Worm (Caenorhabditis elegans) whole organism, L2 larva: ENCODE results near the gene srbc-58.
A peak's percentile ranks its signal among the peaks of the same experiment; 100 is the strongest.

Experiments
- alr-1 ChIP-seq: fragments of 150-350 bp; optimal IDR thresholded peaks from 2 replicates; lab custom pipeline; 2014; ENCODE audit warnings: missing biosample characterization, missing genetic modification characterization
- lin-13 ChIP-seq: fragments of 150-350 bp; optimal IDR thresholded peaks from 2 replicates; lab custom pipeline; 2014; ENCODE audit warnings: missing biosample characterization, missing genetic modification reagents, missing genetic modification characterization
- mab-5 ChIP-seq: fragments of 150-350 bp; optimal IDR thresholded peaks from 2 replicates; lab custom pipeline; 2014; ENCODE audit warnings: missing biosample characterization, missing genetic modification characterization
- mdl-1 ChIP-seq, 2 experiments: fragments of 150-350 bp in 1 of 2; sonication (generic microtip) in 1 of 2; optimal IDR thresholded peaks; 2 replicates each; lab custom pipeline; 2017; ENCODE audit warnings: missing biosample characterization in 2 of 2, missing genetic modification characterization in 2 of 2
- nhr-10 ChIP-seq: sonication (generic microtip); optimal IDR thresholded peaks from 2 replicates; lab custom pipeline; 2017; ENCODE audit warnings: missing biosample characterization, missing genetic modification characterization
- nhr-25 ChIP-seq: fragments of 150-350 bp; sonication (generic microtip); optimal IDR thresholded peaks from 3 replicates; lab custom pipeline; 2014; ENCODE audit warnings: missing biosample characterization, missing genetic modification characterization
- nhr-77 ChIP-seq: fragments of 150-350 bp; optimal IDR thresholded peaks from 2 replicates; lab custom pipeline; 2014; ENCODE audit warnings: missing biosample characterization, missing genetic modification characterization
- zag-1 ChIP-seq: fragments of 150-350 bp; optimal IDR thresholded peaks from 2 replicates; lab custom pipeline; 2014; ENCODE audit warnings: missing biosample characterization, missing genetic modification characterization
- ztf-11 ChIP-seq: sonication (generic microtip); optimal IDR thresholded peaks from 2 replicates; lab custom pipeline; 2017; ENCODE audit warnings: missing biosample characterization, missing genetic modification characterization
- ztf-4 ChIP-seq: fragments of 150-350 bp; optimal IDR thresholded peaks from 2 replicates; lab custom pipeline; 2014; ENCODE audit warnings: missing biosample characterization, missing genetic modification characterization

DNA sequence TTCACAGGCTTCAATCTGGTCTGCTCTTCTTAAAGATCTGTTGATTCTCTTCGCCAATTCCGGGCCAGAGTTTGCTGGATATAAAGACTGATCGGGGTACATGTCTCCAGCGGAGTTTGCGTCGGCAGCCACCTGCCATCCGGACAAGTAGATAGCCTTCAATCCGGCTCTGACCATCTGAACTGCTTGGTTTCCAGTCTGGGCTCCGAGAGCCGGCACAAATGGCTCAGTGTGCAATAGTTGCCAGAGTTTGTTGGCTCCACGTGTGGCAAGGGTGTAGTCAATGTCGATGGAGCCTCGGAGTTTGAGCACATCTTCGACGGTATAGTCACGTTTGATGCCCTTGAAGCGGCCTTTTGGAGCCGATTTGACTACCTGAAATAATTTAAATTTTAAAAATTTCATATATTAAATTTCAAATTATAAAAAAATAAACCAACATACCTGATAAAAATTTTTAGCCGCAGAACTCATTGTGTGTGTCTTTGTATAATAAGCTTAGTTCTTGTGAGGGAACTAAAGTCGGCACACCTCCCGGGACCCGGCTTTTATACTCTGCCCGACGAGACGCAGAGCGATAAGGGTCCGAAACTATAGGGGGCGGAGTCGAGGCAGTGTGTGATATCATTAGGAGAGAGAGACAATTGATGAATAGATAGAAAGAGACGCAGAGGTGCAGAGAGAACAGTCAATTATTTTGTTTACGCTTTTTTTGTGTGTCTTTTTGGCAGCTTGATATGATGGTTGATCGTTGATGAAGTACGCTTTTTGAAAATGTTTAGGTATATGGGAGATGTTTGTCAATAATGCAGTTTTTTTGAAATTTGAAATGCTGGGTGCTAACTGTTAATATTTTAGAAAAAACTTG lies 47.1 kb upstream of the srbc-58 start, which contains the start of the genes icl-1 and srh-2:
- TF ChIP-seq ztf-11 (tag; lab: Kevin White, UChicago), result no peak
- TF ChIP-seq lin-13, result peak; percentile 48
- TF ChIP-seq mdl-1 (tag; optimal IDR thresholded peaks at IDR 0.05; lab: Kevin White, UChicago), result peak in 1 of 2 experiments; percentile 21
- TF ChIP-seq ztf-4 (tag; lab: Kevin White, UChicago), result peak; percentile 65
- TF ChIP-seq nhr-10, result peak; percentile 19
- no peak for TF ChIP-seq nhr-77
- TF ChIP-seq zag-1 (tag; lab: Kevin White, UChicago), result no peak
- no peak for TF ChIP-seq alr-1 (tag; lab: Kevin White, UChicago)
- peak; percentile 12 for TF ChIP-seq nhr-25
- TF ChIP-seq mab-5 (tag; lab: Kevin White, UChicago), result peak; percentile 34
